Worm (Caenorhabditis elegans): ENCODE data around the gene sna-3.
A peak's percentile ranks its signal among the peaks of the same experiment; 100 is the strongest.

Gene sna-3

DNA sequence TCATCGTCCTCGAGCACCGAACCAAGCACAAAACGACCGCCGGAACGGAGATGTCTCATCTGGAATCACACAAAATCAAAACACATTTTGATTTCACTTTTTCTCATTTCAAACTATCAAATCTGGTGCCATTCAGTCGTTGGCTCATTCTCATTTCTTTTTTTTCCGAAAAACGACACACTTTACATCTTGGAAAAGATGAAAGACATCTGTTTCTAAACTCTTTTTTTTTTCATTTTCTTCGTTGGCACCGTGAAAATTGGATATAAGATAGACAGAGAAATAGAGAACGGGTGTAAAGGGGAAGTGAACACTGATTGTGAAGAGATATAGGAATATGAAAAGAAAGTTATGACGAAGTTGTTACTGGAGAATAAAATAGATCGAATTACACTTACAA is 50.2 kb downstream of the sna-3 start:
- TF ChIP-seq daf-12 (tag; optimal IDR thresholded peaks at IDR 0.05) (no peak), dpl-1 (GFP tag; optimal IDR thresholded peaks at IDR 0.05) (no peak), daf-19 (GFP tag; conservative IDR thresholded peaks at IDR 0.05) (no peak), nhr-41 (GFP tag; IDR thresholded peaks at IDR 0.05) (no peak), set-16 (GFP tag; IDR thresholded peaks at IDR 0.05) (no peak), mdt-29 (GFP tag; IDR thresholded peaks at IDR 0.05) (no peak), Y48G9A.11 (GFP tag; IDR thresholded peaks at IDR 0.05) (no peak), F37D6.2 (tag; optimal IDR thresholded peaks at IDR 0.05) (no peak), aha-1 (tag) (no peak), lin-38 (GFP tag; IDR thresholded peaks at IDR 0.05) (no peak), madf-9 (GFP tag; conservative IDR thresholded peaks at IDR 0.05) (no peak), egl-27 (tag; optimal IDR thresholded peaks at IDR 0.05) (no peak), R02D3.7 (tag; optimal IDR thresholded peaks at IDR 0.05) (no peak), zip-2 (tag; optimal IDR thresholded peaks at IDR 0.05) (no peak), arid-1 (GFP tag; conservative IDR thresholded peaks at IDR 0.05) (no peak), zfp-3 (GFP tag; conservative IDR thresholded peaks at IDR 0.05) (no peak)

DNA sequence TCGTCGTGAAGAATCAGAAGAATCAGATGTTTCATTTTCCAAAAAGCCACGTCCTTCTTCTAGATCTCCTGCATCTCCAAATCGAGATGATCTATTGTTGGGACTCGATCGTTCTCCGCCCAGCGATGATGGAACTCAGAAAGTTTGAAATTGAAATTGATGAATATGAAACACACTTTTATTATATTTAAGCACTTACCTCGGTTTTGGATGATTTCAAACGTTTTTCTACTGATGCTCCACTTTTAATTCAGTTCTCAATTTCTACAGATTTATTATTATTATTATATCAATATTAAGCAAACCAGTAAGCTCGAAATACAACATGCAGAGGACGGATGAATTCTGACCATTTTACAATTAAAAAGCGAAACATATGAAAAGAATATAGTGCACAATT is 51.4 kb downstream of the sna-3 start:
- TF ChIP-seq spr-1 (tag; optimal IDR thresholded peaks at IDR 0.05) (no peak), unc-62 (GFP tag; optimal IDR thresholded peaks at IDR 0.05 in 1 of 2) (peak in 1 of 2 experiments; percentile 76), unc-62 (tag; optimal IDR thresholded peaks at IDR 0.05) (no peak), dmd-6 (GFP tag; IDR thresholded peaks at IDR 0.05) (no peak), aha-1 (tag) (peak; percentile 67), mes-2 (tag; optimal IDR thresholded peaks at IDR 0.05; ENCODE audit: poor library complexity, severe bottlenecking) (no peak), egl-43 (GFP tag; IDR thresholded peaks at IDR 0.05) (no peak)

DNA sequence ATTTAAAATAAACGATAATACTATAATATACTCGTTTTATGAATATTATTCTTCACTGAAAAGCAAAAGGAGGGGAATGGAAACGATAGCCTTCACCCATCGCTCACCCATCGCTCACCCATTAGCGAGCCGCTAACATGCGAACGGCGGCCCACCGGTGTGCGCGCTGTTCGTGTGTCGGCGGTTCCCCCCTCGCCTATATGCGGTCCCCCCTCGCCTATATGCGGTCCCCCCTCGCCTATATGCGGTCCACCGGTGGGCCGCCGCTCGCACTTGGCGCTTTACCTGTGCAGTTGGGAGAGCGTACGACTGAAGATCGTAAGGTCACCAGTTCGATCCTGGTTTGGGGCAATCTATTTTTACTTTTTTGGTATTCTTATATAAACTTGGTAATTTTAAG is 52.9 kb downstream of the sna-3 start:
- TF ChIP-seq set-16 (GFP tag; IDR thresholded peaks at IDR 0.05) (peak; percentile 93), egl-43 (GFP tag; IDR thresholded peaks at IDR 0.05) (0 out of 2 replicates have a peak, but pooled peaks have one; percentile 17)

Data from whole organism, L4 larva.